Worm (Caenorhabditis elegans) whole organism, young adult: ENCODE measurements around the gene DH11.5.

Experiments
- Y53F4B.3 ChIP-seq: fragments of 200-800 bp; sonication (Bioruptor generic); IDR thresholded peaks from 2 replicates; pipeline ENCODE4 v1.3.6; 2022; ENCODE audit warnings: missing genetic modification reagents, missing genetic modification characterization, missing compliant biosample characterization
- atf-7 ChIP-seq: sonication (generic microtip); optimal IDR thresholded peaks from 2 replicates; lab custom pipeline; 2017; ENCODE audit warnings: mild to moderate bottlenecking, missing genetic modification characterization, missing compliant biosample characterization
- egrh-3 ChIP-seq: fragments of 200-800 bp; sonication (Bioruptor generic); IDR thresholded peaks from 2 replicates; pipeline ENCODE4 v1.3.6; 2022; ENCODE audit warnings: missing genetic modification reagents, missing genetic modification characterization, missing compliant biosample characterization
- ets-4 ChIP-seq: fragments of 200-800 bp; sonication (Bioruptor generic); optimal IDR thresholded peaks from 2 replicates; lab custom pipeline; 2018; ENCODE audit warnings: mild to moderate bottlenecking, missing genetic modification characterization, missing compliant biosample characterization
- let-526 ChIP-seq: fragments of 200-800 bp; sonication (Bioruptor generic); IDR thresholded peaks from 2 replicates; pipeline ENCODE4 v1.3.6; 2022; ENCODE audit warnings: missing genetic modification reagents, missing genetic modification characterization, missing compliant biosample characterization
- nfya-1 ChIP-seq: sonication (generic microtip); optimal IDR thresholded peaks from 2 replicates; lab custom pipeline; 2017; ENCODE audit warnings: antibody characterized with exemption, missing compliant biosample characterization, missing genetic modification characterization, borderline replicate concordance; ENCODE audit not compliant: insufficient read depth
- nhr-27 ChIP-seq: fragments of 200-800 bp; sonication (Bioruptor generic); optimal IDR thresholded peaks from 2 replicates; lab custom pipeline; 2018; ENCODE audit warnings: mild to moderate bottlenecking, missing genetic modification characterization, moderate library complexity, missing compliant biosample characterization
- pbrm-1 ChIP-seq: fragments of 200-800 bp; sonication (Bioruptor generic); IDR thresholded peaks from 2 replicates; pipeline ENCODE4 v1.3.6; 2022; ENCODE audit warnings: missing genetic modification reagents, missing genetic modification characterization, missing compliant biosample characterization
- pha-4 ChIP-seq: fragments of 150-350 bp; sonication (generic microtip); optimal IDR thresholded peaks from 2 replicates; lab custom pipeline; 2014; ENCODE audit warnings: missing biosample characterization, missing genetic modification reagents, missing genetic modification characterization
- snpc-1.3 ChIP-seq: sonication (generic microtip); optimal IDR thresholded peaks from 2 replicates; lab custom pipeline; 2017; ENCODE audit warnings: missing genetic modification characterization, mild to moderate bottlenecking, missing compliant biosample characterization, antibody characterized with exemption, moderate library complexity, missing genotype, missing genetic modification reagents; ENCODE audit not compliant: insufficient read depth
- unc-130 ChIP-seq: sonication (generic microtip); optimal IDR thresholded peaks from 2 replicates; lab custom pipeline; 2016; ENCODE audit warnings: missing genetic modification reagents, missing genetic modification characterization, missing compliant biosample characterization
- ztf-22 ChIP-seq: fragments of 200-800 bp; sonication (Bioruptor generic); optimal IDR thresholded peaks from 2 replicates; lab custom pipeline; 2018; ENCODE audit warnings: mild to moderate bottlenecking, missing genetic modification characterization, moderate library complexity, missing compliant biosample characterization

DNA sequence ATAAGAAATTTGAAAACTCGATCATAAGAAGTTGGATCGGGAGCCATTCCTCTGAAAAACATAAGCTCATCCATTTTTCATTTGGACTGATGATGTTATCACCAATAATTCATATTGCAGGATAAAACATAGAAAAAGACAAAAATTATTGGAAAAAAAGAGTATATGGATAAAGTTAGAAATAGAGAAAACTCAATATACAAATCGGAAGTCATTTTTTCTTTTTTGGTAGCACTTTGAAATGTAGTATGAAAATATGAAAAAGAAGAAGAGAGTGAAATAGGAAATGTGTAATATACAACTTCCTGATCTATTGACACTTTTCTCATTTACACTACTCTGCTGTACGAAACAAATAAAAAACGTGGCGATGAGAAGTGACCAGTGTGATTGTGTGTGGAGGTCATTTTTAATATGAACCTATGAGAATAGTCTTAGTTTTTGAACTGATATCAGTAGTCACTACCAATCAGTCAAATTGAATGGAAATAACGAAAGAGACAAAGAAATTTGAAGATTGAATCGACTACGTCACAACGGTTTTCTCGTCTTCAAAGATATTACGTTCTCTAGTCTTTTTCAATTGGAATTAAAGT, 29.5 kb upstream of the DH11.5 start, which contains the start of gene ZK669.5:
- TF ChIP-seq nfya-1 (tag; lab: Kevin White, UChicago): no peak
- TF ChIP-seq snpc-1.3 (tag; lab: Kevin White, UChicago): no peak
- TF ChIP-seq egrh-3 (GFP tag; lab: Robert Waterston, UW): no peak
- no peak for TF ChIP-seq pha-4 (tag; lab: Kevin White, UChicago)
- TF ChIP-seq ztf-22 (GFP tag; lab: Kevin White, UChicago): no peak
- TF ChIP-seq pbrm-1 (GFP tag; lab: Robert Waterston, UW): no peak
- no peak for TF ChIP-seq unc-130 (GFP tag; lab: Kevin White, UChicago)
- no peak for TF ChIP-seq let-526 (GFP tag; lab: Robert Waterston, UW)
- TF ChIP-seq Y53F4B.3 (GFP tag; lab: Robert Waterston, UW): no peak
- TF ChIP-seq nhr-27: no peak
- no peak for TF ChIP-seq atf-7 (tag; lab: Kevin White, UChicago)
- no peak for TF ChIP-seq ets-4 (GFP tag; lab: Kevin White, UChicago)
